Fruit fly (Drosophila melanogaster) Kc167 (cell line): Measurements from ENCODE around the gene CG4218.

Experiments
- h ChIP-seq: fragments of >200 bp; optimal IDR thresholded peaks from 3 replicates; lab custom pipeline; 2018; ENCODE audit warnings: missing external identifiers
- psq ChIP-seq: fragments of >200 bp; optimal IDR thresholded peaks from 2 replicates; lab custom pipeline; 2017; ENCODE audit warnings: missing external identifiers

DNA sequence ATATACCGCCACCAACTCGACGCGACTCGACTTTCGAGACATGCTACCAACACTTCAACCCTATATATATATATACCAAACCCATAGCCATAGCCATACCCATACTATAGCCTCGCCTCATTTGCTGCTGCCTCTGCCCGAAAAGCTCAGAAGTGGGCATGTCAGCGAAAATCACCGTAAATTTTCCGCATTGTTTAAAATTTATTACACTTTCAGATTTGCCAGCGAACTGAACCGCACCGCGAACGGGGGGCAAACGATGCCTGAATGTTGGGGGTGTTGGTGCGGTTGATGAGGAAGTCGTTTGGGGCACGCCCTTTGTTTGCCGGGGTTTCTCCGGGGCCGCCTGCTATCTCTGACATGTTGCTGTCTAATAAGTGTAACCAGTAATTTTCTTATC is 24.7 kb downstream of the CG4218 start, which contains the start of gene CG33648:
- TF ChIP-seq h (lab: Kevin White, UChicago) (no peak), psq (no peak)
